Fruit fly (Drosophila melanogaster) whole organism, embryonic: ENCODE results near the gene CG45045.

ENCODE experiments used
- CG10147 ChIP-seq: fragments of 200-800 bp; sonication (Bioruptor generic); optimal IDR thresholded peaks from 2 replicates; lab custom pipeline; 2019; ENCODE audit warnings: missing biosample characterization, mild to moderate bottlenecking, missing genetic modification characterization, moderate library complexity
- CG10274 ChIP-seq: fragments of 200-800 bp; sonication (Bioruptor generic); optimal IDR thresholded peaks from 3 replicates; lab custom pipeline; 2017; ENCODE audit warnings: missing biosample characterization, mild to moderate bottlenecking, missing genetic modification characterization
- CG10366 ChIP-seq: fragments of 200-800 bp; sonication (Bioruptor generic); IDR thresholded peaks from 2 replicates; pipeline ENCODE4 v1.3.6; 2022; ENCODE audit warnings: missing biosample characterization, missing genetic modification characterization
- CG11504 ChIP-seq: fragments of 200-800 bp; sonication (Bioruptor generic); optimal IDR thresholded peaks from 3 replicates; lab custom pipeline; 2019; ENCODE audit warnings: missing biosample characterization, mild to moderate bottlenecking, missing genetic modification characterization, moderate library complexity
- CG12071 ChIP-seq: fragments of 200-800 bp; sonication (Bioruptor generic); optimal IDR thresholded peaks from 3 replicates; lab custom pipeline; 2018; ENCODE audit warnings: missing biosample characterization, mild to moderate bottlenecking, missing genetic modification characterization
- CG1529 ChIP-seq: fragments of 200-800 bp; sonication (Bioruptor generic); optimal IDR thresholded peaks from 3 replicates; lab custom pipeline; 2018; ENCODE audit warnings: missing biosample characterization, missing genetic modification characterization
- CG15514 ChIP-seq: fragments of 200-800 bp; sonication (Bioruptor generic); optimal IDR thresholded peaks from 3 replicates; lab custom pipeline; 2017; ENCODE audit warnings: missing biosample characterization, missing genetic modification characterization, mild to moderate bottlenecking, moderate library complexity, missing genetic modification reagents
- CG3065 ChIP-seq: fragments of 200-800 bp; sonication (Bioruptor generic); optimal IDR thresholded peaks from 2 replicates; lab custom pipeline; 2016; ENCODE audit warnings: missing biosample characterization, missing genetic modification characterization
- CG31388 ChIP-seq: fragments of 200-800 bp; sonication (Bioruptor generic); optimal IDR thresholded peaks from 2 replicates; lab custom pipeline; 2016; ENCODE audit warnings: missing biosample characterization, missing genetic modification characterization
- CG4328 ChIP-seq: fragments of 200-800 bp; sonication (Bioruptor generic); optimal IDR thresholded peaks from 3 replicates; lab custom pipeline; 2017; ENCODE audit warnings: missing biosample characterization, missing genetic modification reagents, missing genetic modification characterization
- CG4404 ChIP-seq: fragments of 200-800 bp; sonication (Bioruptor generic); IDR thresholded peaks from 2 replicates; pipeline ENCODE4 v1.3.6; 2022; ENCODE audit warnings: missing biosample characterization, missing genetic modification characterization
- CG4820 ChIP-seq: fragments of 200-800 bp; sonication (Bioruptor generic); optimal IDR thresholded peaks from 3 replicates; lab custom pipeline; 2016; ENCODE audit warnings: missing biosample characterization, missing genetic modification characterization
- CG7271 ChIP-seq: fragments of 200-800 bp; sonication (Bioruptor generic); optimal IDR thresholded peaks from 2 replicates; lab custom pipeline; 2018; ENCODE audit warnings: missing biosample characterization, mild to moderate bottlenecking, missing genetic modification characterization, moderate library complexity
- CG7556 ChIP-seq: fragments of 200-800 bp; sonication (Bioruptor generic); optimal IDR thresholded peaks from 2 replicates; lab custom pipeline; 2017; ENCODE audit warnings: missing biosample characterization, mild to moderate bottlenecking, missing genetic modification characterization
- CG7963 ChIP-seq: fragments of 200-800 bp; sonication (Bioruptor generic); IDR thresholded peaks from 3 replicates; pipeline ENCODE4 v1.3.6; 2022; ENCODE audit warnings: missing biosample characterization, missing genetic modification characterization; ENCODE audit not compliant: partially characterized antibody
- CG8089 ChIP-seq: fragments of 200-800 bp; sonication (Bioruptor generic); optimal IDR thresholded peaks from 3 replicates; lab custom pipeline; 2016; ENCODE audit warnings: missing biosample characterization, missing genetic modification characterization
- Doc3 ChIP-seq: fragments of 200-800 bp; sonication (Bioruptor generic); IDR thresholded peaks from 3 replicates; pipeline ENCODE4 v1.3.6; 2022; ENCODE audit warnings: missing biosample characterization, missing genetic modification characterization; ENCODE audit not compliant: partially characterized antibody
- Ets97D ChIP-seq: fragments of 200-800 bp; sonication (Bioruptor generic); optimal IDR thresholded peaks from 3 replicates; lab custom pipeline; 2016; ENCODE audit warnings: missing biosample characterization, missing genetic modification characterization
- HHEX ChIP-seq: fragments of 200-800 bp; sonication (Bioruptor generic); optimal IDR thresholded peaks from 3 replicates; lab custom pipeline; 2017; ENCODE audit warnings: missing biosample characterization, mild to moderate bottlenecking, missing genetic modification characterization, missing genetic modification reagents
- Hsf ChIP-seq: fragments of 200-800 bp; sonication (Bioruptor generic); optimal IDR thresholded peaks from 3 replicates; lab custom pipeline; 2016; ENCODE audit warnings: missing biosample characterization, missing genetic modification characterization
- Jarid2 ChIP-seq: fragments of 200-800 bp; sonication (Bioruptor generic); optimal IDR thresholded peaks from 3 replicates; lab custom pipeline; 2017; ENCODE audit warnings: mild to moderate bottlenecking, missing biosample characterization, missing genetic modification reagents, missing genetic modification characterization
- Lim3 ChIP-seq: fragments of 200-800 bp; sonication (Bioruptor generic); IDR thresholded peaks from 2 replicates; pipeline ENCODE4 v1.3.6; 2022; ENCODE audit warnings: missing biosample characterization, missing genetic modification characterization
- Ptx1 ChIP-seq: fragments of 200-800 bp; sonication (Bioruptor generic); IDR thresholded peaks from 2 replicates; pipeline ENCODE4 v1.3.6; 2022; ENCODE audit warnings: missing biosample characterization, missing genetic modification characterization
- Rfx ChIP-seq: fragments of 200-800 bp; sonication (Bioruptor generic); IDR thresholded peaks from 2 replicates; pipeline ENCODE4 v1.3.6; 2022; ENCODE audit warnings: missing biosample characterization, missing genetic modification characterization
- Sox100B ChIP-seq: fragments of 200-800 bp; sonication (Bioruptor generic); optimal IDR thresholded peaks from 3 replicates; lab custom pipeline; 2018; ENCODE audit warnings: missing biosample characterization, mild to moderate bottlenecking, missing genetic modification characterization
- Sry-β ChIP-seq: fragments of 200-800 bp; sonication (Bioruptor generic); optimal IDR thresholded peaks from 2 replicates; lab custom pipeline; 2018; ENCODE audit warnings: missing biosample characterization, mild to moderate bottlenecking, missing genetic modification characterization, moderate library complexity
- Stat92E ChIP-seq, 3 experiments: fragments of >200 bp in 2 of 3; fragments of 200-800 bp in 1 of 3; sonication (Bioruptor generic) in 1 of 3; optimal IDR thresholded peaks; 2 replicates each; lab custom pipeline; 2017 to 2019; ENCODE audit warnings: missing biosample characterization in 3 of 3, missing genetic modification characterization in 3 of 3, mild to moderate bottlenecking in 1 of 3, moderate library complexity in 1 of 3
- al ChIP-seq: fragments of 200-800 bp; sonication (Bioruptor generic); IDR thresholded peaks from 2 replicates; pipeline ENCODE4 v1.3.6; 2022; ENCODE audit warnings: missing biosample characterization, missing genetic modification characterization
- ato ChIP-seq: fragments of 200-800 bp; sonication (Bioruptor generic); IDR thresholded peaks from 2 replicates; pipeline ENCODE4 v1.3.6; 2022; ENCODE audit warnings: missing biosample characterization, missing genetic modification characterization; ENCODE audit not compliant: partially characterized antibody
- bowl ChIP-seq: fragments of 200-800 bp; sonication (Bioruptor generic); IDR thresholded peaks from 2 replicates; pipeline ENCODE4 v1.3.6; 2022; ENCODE audit warnings: missing biosample characterization, missing genetic modification characterization
- cato ChIP-seq: fragments of 200-800 bp; sonication (Bioruptor generic); optimal IDR thresholded peaks from 2 replicates; lab custom pipeline; 2016; ENCODE audit warnings: missing biosample characterization, missing genetic modification characterization, borderline replicate concordance
- chn ChIP-seq: fragments of 200-800 bp; sonication (Bioruptor generic); optimal IDR thresholded peaks from 2 replicates; lab custom pipeline; 2016; ENCODE audit warnings: missing biosample characterization, missing genetic modification characterization
- dimm ChIP-seq: fragments of 200-800 bp; sonication (Bioruptor generic); IDR thresholded peaks from 2 replicates; pipeline ENCODE4 v1.3.6; 2022; ENCODE audit warnings: missing biosample characterization, missing genetic modification characterization
- dysf ChIP-seq: fragments of 200-800 bp; sonication (Bioruptor generic); IDR thresholded peaks from 3 replicates; pipeline ENCODE4 v1.3.6; 2022; ENCODE audit warnings: missing biosample characterization, missing genetic modification characterization
- fd96Cb ChIP-seq: fragments of 200-800 bp; sonication (Bioruptor generic); optimal IDR thresholded peaks from 2 replicates; lab custom pipeline; 2018; ENCODE audit warnings: missing biosample characterization, mild to moderate bottlenecking, missing genetic modification characterization, moderate library complexity
- fru ChIP-seq: fragments of >200 bp; optimal IDR thresholded peaks from 2 replicates; lab custom pipeline; 2017
- jumu ChIP-seq: fragments of 200-800 bp; sonication (Bioruptor generic); optimal IDR thresholded peaks from 3 replicates; lab custom pipeline; 2016; ENCODE audit warnings: missing biosample characterization, missing genetic modification characterization
- kah ChIP-seq: fragments of 200-800 bp; sonication (Bioruptor generic); optimal IDR thresholded peaks from 2 replicates; lab custom pipeline; 2018; ENCODE audit warnings: missing biosample characterization, mild to moderate bottlenecking, missing genetic modification characterization
- knrl ChIP-seq: fragments of 200-800 bp; sonication (Bioruptor generic); IDR thresholded peaks from 3 replicates; pipeline ENCODE4 v1.3.6; 2022; ENCODE audit warnings: missing biosample characterization, missing genetic modification characterization; ENCODE audit not compliant: partially characterized antibody
- luna ChIP-seq: fragments of 200-800 bp; sonication (Bioruptor generic); optimal IDR thresholded peaks from 2 replicates; lab custom pipeline; 2016; ENCODE audit warnings: missing biosample characterization, missing genetic modification characterization
- maf-S ChIP-seq: fragments of 200-800 bp; sonication (Bioruptor generic); optimal IDR thresholded peaks from 2 replicates; lab custom pipeline; 2016; ENCODE audit warnings: missing biosample characterization, missing genetic modification characterization
- mam ChIP-seq: fragments of 200-800 bp; sonication (Bioruptor generic); optimal IDR thresholded peaks from 3 replicates; lab custom pipeline; 2016; ENCODE audit warnings: missing biosample characterization, missing genetic modification characterization
- nmo ChIP-seq: fragments of 200-800 bp; sonication (Bioruptor generic); optimal IDR thresholded peaks from 2 replicates; lab custom pipeline; 2018; ENCODE audit warnings: missing biosample characterization, mild to moderate bottlenecking, missing genetic modification characterization, moderate library complexity
- nom ChIP-seq: fragments of 200-800 bp; sonication (Bioruptor generic); optimal IDR thresholded peaks from 2 replicates; lab custom pipeline; 2017; ENCODE audit warnings: missing biosample characterization, missing genetic modification characterization, mild to moderate bottlenecking, moderate library complexity, missing genetic modification reagents
- salm ChIP-seq: fragments of 200-800 bp; sonication (Bioruptor generic); optimal IDR thresholded peaks from 2 replicates; lab custom pipeline; 2018; ENCODE audit warnings: missing biosample characterization, mild to moderate bottlenecking, missing genetic modification characterization
- sqz ChIP-seq: fragments of 200-800 bp; sonication (Bioruptor generic); optimal IDR thresholded peaks from 3 replicates; lab custom pipeline; 2018; ENCODE audit warnings: missing biosample characterization, mild to moderate bottlenecking, missing genetic modification characterization
- vfl ChIP-seq: fragments of 200-800 bp; sonication (Bioruptor generic); optimal IDR thresholded peaks from 2 replicates; lab custom pipeline; 2016; ENCODE audit warnings: missing biosample characterization, missing genetic modification characterization
- vnd ChIP-seq: fragments of 200-800 bp; sonication (Bioruptor generic); IDR thresholded peaks from 3 replicates; pipeline ENCODE4 v1.3.6; 2022; ENCODE audit warnings: missing biosample characterization, missing genetic modification characterization; ENCODE audit not compliant: partially characterized antibody
- zen ChIP-seq: fragments of 200-800 bp; sonication (Bioruptor generic); optimal IDR thresholded peaks from 3 replicates; lab custom pipeline; 2018; ENCODE audit warnings: missing biosample characterization, mild to moderate bottlenecking, missing genetic modification characterization, moderate library complexity
- zfh2 ChIP-seq: fragments of 200-800 bp; sonication (Bioruptor generic); optimal IDR thresholded peaks from 2 replicates; lab custom pipeline; 2016; ENCODE audit warnings: missing biosample characterization, missing genetic modification characterization

CG45045 gene

dm6 chr3R:17680639-17681302 is 13.4 kb downstream of the CG45045 start (continued):
- TF ChIP-seq sqz, result no peak
- TF ChIP-seq Stat92E (GFP tag; optimal IDR thresholded peaks at IDR 0.05; lab: Kevin White, UChicago), result no peak
- TF ChIP-seq CG7271 (tag; lab: Kevin White, UChicago), result no peak
- TF ChIP-seq CG11504, result peak; percentile 71
- TF ChIP-seq Lim3 (GFP tag; lab: Robert Waterston, UW), result no peak
- no peak for TF ChIP-seq CG15514 (GFP tag; lab: Kevin White, UChicago)
- no peak for TF ChIP-seq CG4328 (GFP tag; lab: Kevin White, UChicago)
- no peak for TF ChIP-seq fru (lab: Kevin White, UChicago)
- TF ChIP-seq vnd, result no peak
- TF ChIP-seq jumu, result no peak
- no peak for TF ChIP-seq Jarid2 (GFP tag; lab: Kevin White, UChicago)
- 0 out of 3 replicates have a peak, but pooled peaks have one; percentile 43 for TF ChIP-seq dysf (GFP tag; lab: Robert Waterston, UW)
- TF ChIP-seq salm (tag; lab: Kevin White, UChicago), result no peak
- no peak for TF ChIP-seq CG31388
- TF ChIP-seq ato, result no peak
- peak; percentile 55 for TF ChIP-seq HHEX
- TF ChIP-seq CG1529 (GFP tag; lab: Kevin White, UChicago), result peak; percentile 43
- no peak for TF ChIP-seq nom (GFP tag; lab: Kevin White, UChicago)
- no peak for TF ChIP-seq al (GFP tag; lab: Robert Waterston, UW)
- TF ChIP-seq luna (GFP tag; lab: Kevin White, UChicago), result no peak
- TF ChIP-seq CG8089 (GFP tag; lab: Kevin White, UChicago), result no peak
- TF ChIP-seq vfl, result no peak
- TF ChIP-seq chn (GFP tag; lab: Kevin White, UChicago), result no peak
- TF ChIP-seq CG4820 (GFP tag; lab: Kevin White, UChicago), result peak; percentile 35
- TF ChIP-seq CG7963 (GFP tag; lab: Robert Waterston, UW), result no peak
- TF ChIP-seq mam (GFP tag; lab: Kevin White, UChicago), result peak; percentile 4
- TF ChIP-seq CG10366 (GFP tag; lab: Robert Waterston, UW), result no peak
- peak; percentile 69 for TF ChIP-seq nmo
- no peak for TF ChIP-seq knrl
- no peak for TF ChIP-seq CG4404
- peak; percentile 40 for TF ChIP-seq CG10147 (GFP tag; lab: Kevin White, UChicago)
- no peak for TF ChIP-seq Ptx1 (GFP tag; lab: Robert Waterston, UW)
- no peak for TF ChIP-seq Sox100B (GFP tag; lab: Kevin White, UChicago)
- TF ChIP-seq Ets97D (GFP tag; lab: Kevin White, UChicago), result no peak
- TF ChIP-seq CG3065 (GFP tag; lab: Kevin White, UChicago), result no peak
- peak; percentile 22 for TF ChIP-seq Hsf (GFP tag; lab: Kevin White, UChicago)
- TF ChIP-seq Sry-β, result peak; percentile 97
- TF ChIP-seq zfh2 (GFP tag; lab: Kevin White, UChicago), result peak; percentile 30
- TF ChIP-seq CG12071 (GFP tag; lab: Kevin White, UChicago), result no peak
- no peak for TF ChIP-seq CG10274 (GFP tag; lab: Kevin White, UChicago)
- TF ChIP-seq Rfx, result no peak
- TF ChIP-seq CG7556 (GFP tag; lab: Kevin White, UChicago), result peak; percentile 80
- TF ChIP-seq bowl (GFP tag; lab: Robert Waterston, UW), result no peak
- TF ChIP-seq kah (GFP tag; lab: Kevin White, UChicago), result no peak
- no peak for TF ChIP-seq dimm (GFP tag; lab: Robert Waterston, UW)
- TF ChIP-seq zen, result peak; percentile 54
- TF ChIP-seq fd96Cb (tag; lab: Kevin White, UChicago), result peak; percentile 40
- no peak for TF ChIP-seq Doc3 (GFP tag; lab: Robert Waterston, UW)
- TF ChIP-seq maf-S (GFP tag; lab: Kevin White, UChicago), result no peak
- TF ChIP-seq cato (GFP tag; lab: Kevin White, UChicago), result peak; percentile 9
